Fruit fly (Drosophila melanogaster) whole organism, embryonic: ENCODE results near the gene CG31089.

Source experiments
- Awh ChIP-seq: fragments of 200-800 bp; sonication (Bioruptor generic); IDR thresholded peaks from 2 replicates; pipeline ENCODE4, ENCODE4 v1.3.6; 2022; ENCODE audit warnings: missing biosample characterization, missing genetic modification characterization
- Bgb ChIP-seq: fragments of 200-800 bp; sonication (Bioruptor generic); IDR thresholded peaks from 2 replicates; pipeline ENCODE4 v1.3.6; 2022; ENCODE audit warnings: missing biosample characterization, missing genetic modification characterization; ENCODE audit not compliant: partially characterized antibody
- CG13424 ChIP-seq: fragments of 200-800 bp; sonication (Bioruptor generic); optimal IDR thresholded peaks from 2 replicates; lab custom pipeline; 2019; ENCODE audit warnings: missing biosample characterization, mild to moderate bottlenecking, missing genetic modification characterization, moderate library complexity
- CG13624 ChIP-seq: fragments of 200-800 bp; sonication (Bioruptor generic); optimal IDR thresholded peaks from 2 replicates; lab custom pipeline; 2016; ENCODE audit warnings: missing biosample characterization, missing genetic modification characterization
- CG14965 ChIP-seq: fragments of 200-800 bp; sonication (Bioruptor generic); optimal IDR thresholded peaks from 2 replicates; lab custom pipeline; 2016; ENCODE audit warnings: missing biosample characterization, missing genetic modification characterization, borderline replicate concordance
- CG15269 ChIP-seq: fragments of 200-800 bp; sonication (Bioruptor generic); optimal IDR thresholded peaks from 2 replicates; lab custom pipeline; 2018; ENCODE audit warnings: missing biosample characterization, mild to moderate bottlenecking, missing genetic modification characterization, moderate library complexity
- CG1529 ChIP-seq: fragments of 200-800 bp; sonication (Bioruptor generic); optimal IDR thresholded peaks from 3 replicates; lab custom pipeline; 2018; ENCODE audit warnings: missing biosample characterization, missing genetic modification characterization
- CG1603 ChIP-seq: fragments of 200-800 bp; sonication (Bioruptor generic); optimal IDR thresholded peaks from 2 replicates; lab custom pipeline; 2019; ENCODE audit warnings: missing biosample characterization, mild to moderate bottlenecking, missing genetic modification characterization, moderate library complexity
- CG17361 ChIP-seq: fragments of 200-800 bp; sonication (Bioruptor generic); IDR thresholded peaks from 3 replicates; pipeline ENCODE4 v1.3.6; 2022; ENCODE audit warnings: missing biosample characterization, missing genetic modification characterization
- CG18262 ChIP-seq: fragments of 200-800 bp; optimal IDR thresholded peaks from 3 replicates; lab custom pipeline; 2019; ENCODE audit warnings: missing biosample characterization, mild to moderate bottlenecking, missing genetic modification characterization, moderate library complexity
- CG2712 ChIP-seq: fragments of 200-800 bp; optimal IDR thresholded peaks from 3 replicates; lab custom pipeline; 2019; ENCODE audit warnings: missing biosample characterization, mild to moderate bottlenecking, missing genetic modification characterization, moderate library complexity
- CG2875 ChIP-seq: fragments of 200-800 bp; sonication (Bioruptor generic); optimal IDR thresholded peaks from 2 replicates; lab custom pipeline; 2017; ENCODE audit warnings: missing biosample characterization, mild to moderate bottlenecking, missing genetic modification characterization, missing genetic modification reagents
- CG31365 ChIP-seq: fragments of 200-800 bp; sonication (Bioruptor generic); optimal IDR thresholded peaks from 2 replicates; lab custom pipeline; 2018; ENCODE audit warnings: missing biosample characterization, mild to moderate bottlenecking, missing genetic modification characterization
- CG6254 ChIP-seq: fragments of 200-800 bp; sonication (Bioruptor generic); optimal IDR thresholded peaks from 3 replicates; lab custom pipeline; 2017; ENCODE audit warnings: mild to moderate bottlenecking, missing biosample characterization, missing genetic modification reagents, missing genetic modification characterization
- CG7745 ChIP-seq: fragments of 200-800 bp; sonication (Bioruptor generic); optimal IDR thresholded peaks from 2 replicates; lab custom pipeline; 2018; ENCODE audit warnings: missing biosample characterization, mild to moderate bottlenecking, missing genetic modification characterization, moderate library complexity
- CG8478 ChIP-seq: fragments of >200 bp; optimal IDR thresholded peaks from 2 replicates; lab custom pipeline; 2018
- CG8765 ChIP-seq: fragments of 200-800 bp; sonication (Bioruptor generic); IDR thresholded peaks from 2 replicates; pipeline ENCODE4 v1.3.6; 2022; ENCODE audit warnings: missing biosample characterization, missing genetic modification characterization
- Fer1 ChIP-seq: fragments of 200-800 bp; sonication (Bioruptor generic); optimal IDR thresholded peaks from 2 replicates; lab custom pipeline; 2017; ENCODE audit warnings: missing biosample characterization, mild to moderate bottlenecking, missing genetic modification characterization
- Jarid2 ChIP-seq: fragments of 200-800 bp; sonication (Bioruptor generic); optimal IDR thresholded peaks from 3 replicates; lab custom pipeline; 2017; ENCODE audit warnings: mild to moderate bottlenecking, missing biosample characterization, missing genetic modification reagents, missing genetic modification characterization
- Med ChIP-seq: fragments of 200-800 bp; sonication (Bioruptor generic); peaks from one replicate; lab custom pipeline; 2016; ENCODE audit warnings: missing biosample characterization, missing genetic modification characterization, mild to moderate bottlenecking, inconsistent platforms, moderate library complexity
- NK7.1 ChIP-seq: fragments of 200-800 bp; sonication (Bioruptor generic); optimal IDR thresholded peaks from 3 replicates; lab custom pipeline; 2016; ENCODE audit warnings: missing biosample characterization, missing genetic modification characterization
- Oaz ChIP-seq: fragments of 200-800 bp; sonication (Bioruptor generic); IDR thresholded peaks from 2 replicates; pipeline ENCODE4 v1.3.6; 2022; ENCODE audit warnings: missing biosample characterization, missing genetic modification characterization
- Opbp ChIP-seq: fragments of 200-800 bp; sonication (Bioruptor generic); IDR thresholded peaks from 3 replicates; pipeline ENCODE4 v1.3.6; 2022; ENCODE audit warnings: missing biosample characterization, missing genetic modification characterization; ENCODE audit not compliant: partially characterized antibody
- Sin3A ChIP-seq: fragments of >200 bp; optimal IDR thresholded peaks from 2 replicates; lab custom pipeline; 2018
- Ssrp ChIP-seq: fragments of 200-800 bp; sonication (Bioruptor generic); optimal IDR thresholded peaks from 2 replicates; lab custom pipeline; 2018; ENCODE audit warnings: missing biosample characterization, mild to moderate bottlenecking, missing genetic modification characterization, moderate library complexity
- TFAM ChIP-seq: fragments of 200-800 bp; sonication (Bioruptor generic); optimal IDR thresholded peaks from 2 replicates; lab custom pipeline; 2017; ENCODE audit warnings: missing biosample characterization, missing genetic modification characterization, inconsistent platforms
- Trl ChIP-seq, 3 experiments: fragments of >200 bp in 2 of 3; fragments of 200-800 bp in 1 of 3; sonication (Bioruptor generic) in 1 of 3; optimal IDR thresholded peaks; 2 replicates in 1 of 3; 3 replicates in 2 of 3; lab custom pipeline; 2016 to 2017; ENCODE audit warnings: missing biosample characterization in 1 of 3, missing genetic modification characterization in 1 of 3
- Vsx1 ChIP-seq: fragments of 200-800 bp; sonication (Bioruptor generic); optimal IDR thresholded peaks from 2 replicates; lab custom pipeline; 2017; ENCODE audit warnings: missing biosample characterization, mild to moderate bottlenecking, missing genetic modification characterization, missing genetic modification reagents
- Xrp1 ChIP-seq: fragments of 200-800 bp; sonication (Bioruptor generic); IDR thresholded peaks from 2 replicates; pipeline ENCODE4 v1.3.6; 2022; ENCODE audit warnings: missing biosample characterization, missing genetic modification characterization
- YL-1 ChIP-seq: fragments of 200-800 bp; sonication (Bioruptor generic); optimal IDR thresholded peaks from 3 replicates; lab custom pipeline; 2017; ENCODE audit warnings: missing biosample characterization, mild to moderate bottlenecking, missing genetic modification characterization
- ab ChIP-seq: fragments of 200-800 bp; sonication (Bioruptor generic); optimal IDR thresholded peaks from 2 replicates; lab custom pipeline; 2016; ENCODE audit warnings: missing biosample characterization, missing genetic modification characterization
- bab2 ChIP-seq: fragments of 200-800 bp; sonication (Bioruptor generic); optimal IDR thresholded peaks from 2 replicates; lab custom pipeline; 2016; ENCODE audit warnings: missing biosample characterization, missing genetic modification characterization
- bsh ChIP-seq, 2 experiments: fragments of 200-800 bp; sonication (Bioruptor generic); optimal IDR thresholded peaks; 2 replicates each; lab custom pipeline; 2017 to 2018; ENCODE audit warnings: mild to moderate bottlenecking in 2 of 2, missing biosample characterization in 2 of 2, missing genetic modification characterization in 2 of 2, moderate library complexity in 1 of 2
- cwo ChIP-seq: fragments of 200-800 bp; sonication (Bioruptor generic); optimal IDR thresholded peaks from 3 replicates; lab custom pipeline; 2017; ENCODE audit warnings: missing biosample characterization, missing genetic modification characterization, mild to moderate bottlenecking, moderate library complexity, missing genetic modification reagents
- fd3F ChIP-seq: fragments of 200-800 bp; sonication (Bioruptor generic); optimal IDR thresholded peaks from 2 replicates; lab custom pipeline; 2018; ENCODE audit warnings: missing biosample characterization, mild to moderate bottlenecking, missing genetic modification characterization, moderate library complexity
- h ChIP-seq: fragments of >200 bp; optimal IDR thresholded peaks from 2 replicates; lab custom pipeline; 2017
- hkb ChIP-seq, 2 experiments: fragments of 200-800 bp in 1 of 2; fragments of >200 bp in 1 of 2; sonication (Bioruptor generic) in 1 of 2; IDR thresholded peaks in 1 of 2; optimal IDR thresholded peaks in 1 of 2; 2 replicates each; pipeline versions ENCODE4 v1.3.6 to Lab custom; 2017 to 2022; ENCODE audit warnings: missing biosample characterization in 1 of 2, missing genetic modification characterization in 1 of 2
- ind ChIP-seq: fragments of 200-800 bp; sonication (Bioruptor generic); optimal IDR thresholded peaks from 3 replicates; lab custom pipeline; 2016; ENCODE audit warnings: missing biosample characterization, missing genetic modification characterization
- lab ChIP-seq: fragments of 200-800 bp; sonication (Bioruptor generic); optimal IDR thresholded peaks from 3 replicates; lab custom pipeline; 2017; ENCODE audit warnings: missing biosample characterization, missing genetic modification characterization, mild to moderate bottlenecking, moderate library complexity, missing genetic modification reagents
- lilli ChIP-seq: fragments of 200-800 bp; sonication (Bioruptor generic); optimal IDR thresholded peaks from 3 replicates; lab custom pipeline; 2016; ENCODE audit warnings: missing biosample characterization, missing genetic modification characterization
- lola ChIP-seq, 3 experiments: fragments of >200 bp in 2 of 3; fragments of 200-800 bp in 1 of 3; sonication (Bioruptor generic) in 1 of 3; optimal IDR thresholded peaks; 2 replicates each; lab custom pipeline; 2017 to 2019; ENCODE audit warnings: missing biosample characterization in 3 of 3, missing genetic modification characterization in 3 of 3, mild to moderate bottlenecking in 1 of 3, moderate library complexity in 1 of 3
- org-1 ChIP-seq: fragments of 200-800 bp; sonication (Bioruptor generic); optimal IDR thresholded peaks from 2 replicates; lab custom pipeline; 2017; ENCODE audit warnings: missing biosample characterization, missing genetic modification characterization
- phol ChIP-seq: fragments of 200-800 bp; sonication (Bioruptor generic); optimal IDR thresholded peaks from 3 replicates; lab custom pipeline; 2018; ENCODE audit warnings: missing biosample characterization, mild to moderate bottlenecking, missing genetic modification characterization, moderate library complexity
- psq ChIP-seq: fragments of 200-800 bp; sonication (Bioruptor generic); optimal IDR thresholded peaks from 2 replicates; lab custom pipeline; 2017; ENCODE audit warnings: missing biosample characterization, missing genetic modification characterization
- sc ChIP-seq, 3 experiments: fragments of >200 bp in 2 of 3; fragments of 200-800 bp in 1 of 3; sonication (Bioruptor generic) in 1 of 3; optimal IDR thresholded peaks; 2 replicates in 2 of 3; 3 replicates in 1 of 3; lab custom pipeline; 2017; ENCODE audit warnings: mild to moderate bottlenecking in 1 of 3, missing biosample characterization in 1 of 3, missing genetic modification characterization in 1 of 3, missing genetic modification reagents in 1 of 3
- slp2 ChIP-seq: fragments of 200-800 bp; sonication (Bioruptor generic); optimal IDR thresholded peaks from 2 replicates; lab custom pipeline; 2016; ENCODE audit warnings: missing biosample characterization, missing genetic modification characterization
- sug ChIP-seq: fragments of 200-800 bp; optimal IDR thresholded peaks from 2 replicates; lab custom pipeline; 2019; ENCODE audit warnings: missing biosample characterization, mild to moderate bottlenecking, missing genetic modification characterization, moderate library complexity
- trh ChIP-seq: fragments of 200-800 bp; sonication (Bioruptor generic); optimal IDR thresholded peaks from 2 replicates; lab custom pipeline; 2016; ENCODE audit warnings: missing biosample characterization, missing genetic modification characterization
- tup ChIP-seq: fragments of 200-800 bp; sonication (Bioruptor generic); optimal IDR thresholded peaks from 2 replicates; lab custom pipeline; 2016; ENCODE audit warnings: missing biosample characterization, mild to moderate bottlenecking, missing genetic modification characterization, moderate library complexity

Gene CG31089

DNA sequence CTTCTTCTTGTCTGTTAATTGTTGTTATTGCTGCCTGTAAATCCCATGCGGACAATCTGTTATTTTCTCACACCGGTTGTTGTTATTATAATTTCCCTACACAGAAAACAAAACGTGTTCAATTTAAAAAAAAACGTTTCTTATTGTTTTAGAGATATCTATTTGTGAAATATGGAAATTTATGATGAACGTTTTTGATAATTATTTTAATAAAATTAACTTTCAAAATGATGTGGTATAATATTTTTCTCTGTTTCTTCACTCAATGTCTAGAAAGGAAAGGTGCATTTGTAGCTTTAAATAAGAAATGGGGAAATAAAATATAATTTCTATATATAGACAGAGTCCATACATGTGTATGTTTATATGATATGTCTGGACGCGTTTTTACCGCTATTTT is 18.1 kb upstream of the CG31089 start (continued):
- TF ChIP-seq ab (GFP tag; lab: Kevin White, UChicago) (no peak), TFAM (GFP tag; lab: Kevin White, UChicago) (no peak), YL-1 (no peak), tup (GFP tag; lab: Kevin White, UChicago) (no peak), h (lab: Kevin White, UChicago) (no peak), lilli (GFP tag; lab: Kevin White, UChicago) (peak; percentile 3), ind (GFP tag; lab: Kevin White, UChicago) (peak; percentile 50), Bgb (GFP tag; lab: Robert Waterston, UW) (no peak), CG13424 (tag; lab: Kevin White, UChicago) (peak; percentile 76), CG14965 (no peak), CG18262 (tag; lab: Kevin White, UChicago) (peak; percentile 92), org-1 (peak; percentile 30), trh (peak; percentile 11), CG8765 (GFP tag; lab: Robert Waterston, UW) (no peak), CG8478 (lab: Kevin White, UChicago) (no peak), fd3F (GFP tag; lab: Kevin White, UChicago) (peak; percentile 30), psq (GFP tag; lab: Kevin White, UChicago) (no peak), sug (no peak), CG13624 (no peak), Trl (optimal IDR thresholded peaks at IDR 0.05; lab: Kevin White, UChicago) (no peak), Trl (GFP tag; optimal IDR thresholded peaks at IDR 0.05; lab: Kevin White, UChicago) (no peak), Oaz (GFP tag; lab: Robert Waterston, UW) (no peak), cwo (GFP tag; lab: Kevin White, UChicago) (peak; percentile 28)

dm6 chr3R:25885136-25885535 is 17.3 kb upstream of the CG31089 start:
- TF ChIP-seq NK7.1 (GFP tag; lab: Kevin White, UChicago): peak; percentile 29
- TF ChIP-seq CG17361 (GFP tag; lab: Robert Waterston, UW): no peak
- TF ChIP-seq phol (tag; lab: Kevin White, UChicago): no peak
- peak; percentile 56 for TF ChIP-seq Vsx1
- TF ChIP-seq lola (GFP tag; optimal IDR thresholded peaks at IDR 0.05; lab: Kevin White, UChicago): peak in 1 of 3 experiments; percentile 35
- peak in 1 of 2 experiments; percentile 62 for TF ChIP-seq bsh (GFP tag; optimal IDR thresholded peaks at IDR 0.05; lab: Kevin White, UChicago)
- TF ChIP-seq CG8478 (lab: Kevin White, UChicago): no peak
- no peak for TF ChIP-seq slp2
- TF ChIP-seq hkb (optimal IDR thresholded peaks at IDR 0.05; lab: Kevin White, UChicago): no peak
- TF ChIP-seq hkb (GFP tag; IDR thresholded peaks at IDR 0.05; lab: Robert Waterston, UW): peak; percentile 39; the same call in 1 of the 2 replicates
- TF ChIP-seq Opbp (GFP tag; lab: Robert Waterston, UW): no peak
- peak; percentile 31 for TF ChIP-seq CG2712 (tag; lab: Kevin White, UChicago)
- TF ChIP-seq lab (GFP tag; lab: Kevin White, UChicago): peak; percentile 22
- TF ChIP-seq Fer1 (GFP tag; lab: Kevin White, UChicago): peak; percentile 29
- TF ChIP-seq sc (optimal IDR thresholded peaks at IDR 0.05; lab: Kevin White, UChicago): no peak
- TF ChIP-seq sc (GFP tag; optimal IDR thresholded peaks at IDR 0.05; lab: Kevin White, UChicago): peak; percentile 68
- peak; percentile 72 for TF ChIP-seq CG7745
- TF ChIP-seq Jarid2 (GFP tag; lab: Kevin White, UChicago): no peak
- peak; percentile 41 for TF ChIP-seq CG6254
- TF ChIP-seq CG2875 (GFP tag; lab: Kevin White, UChicago): peak; percentile 76
- no peak for TF ChIP-seq CG15269 (tag; lab: Kevin White, UChicago)
- peak; percentile 58 for TF ChIP-seq CG1603
- peak; percentile 69 for TF ChIP-seq CG1529 (GFP tag; lab: Kevin White, UChicago)
- TF ChIP-seq org-1: peak; percentile 30
- peak; percentile 21 for TF ChIP-seq bab2
- TF ChIP-seq Awh (GFP tag; lab: Robert Waterston, UW): peak; percentile 56; the same call in 1 of the 2 replicates
- TF ChIP-seq CG31365: peak; percentile 6
- TF ChIP-seq Med: peak; percentile 38
- no peak for TF ChIP-seq Ssrp (tag; lab: Kevin White, UChicago)
- peak; percentile 68 for TF ChIP-seq Xrp1 (GFP tag; lab: Robert Waterston, UW)
- no peak for TF ChIP-seq Sin3A (lab: Kevin White, UChicago)
